Worm (Caenorhabditis elegans) whole organism, L2 larva: ENCODE data around the gene Y62H9A.15.

Experiments used
- F13H6.1 ChIP-seq: sonication (generic microtip); optimal IDR thresholded peaks from 2 replicates; lab custom pipeline; 2016; ENCODE audit warnings: missing genetic modification characterization, missing compliant biosample characterization
- lin-39 ChIP-seq: fragments of 150-350 bp; optimal IDR thresholded peaks from 2 replicates; lab custom pipeline; 2014; ENCODE audit warnings: missing biosample characterization, missing genetic modification reagents, missing genetic modification characterization
- sem-4 ChIP-seq: fragments of 150-350 bp; optimal IDR thresholded peaks from 2 replicates; lab custom pipeline; 2014; ENCODE audit warnings: missing biosample characterization, missing genetic modification reagents, missing genetic modification characterization
- sma-3 ChIP-seq: sonication (generic microtip); optimal IDR thresholded peaks from 2 replicates; lab custom pipeline; 2016; ENCODE audit warnings: missing genetic modification reagents, missing genetic modification characterization, missing compliant biosample characterization
- zag-1 ChIP-seq: fragments of 150-350 bp; optimal IDR thresholded peaks from 2 replicates; lab custom pipeline; 2014; ENCODE audit warnings: missing biosample characterization, missing genetic modification characterization

DNA sequence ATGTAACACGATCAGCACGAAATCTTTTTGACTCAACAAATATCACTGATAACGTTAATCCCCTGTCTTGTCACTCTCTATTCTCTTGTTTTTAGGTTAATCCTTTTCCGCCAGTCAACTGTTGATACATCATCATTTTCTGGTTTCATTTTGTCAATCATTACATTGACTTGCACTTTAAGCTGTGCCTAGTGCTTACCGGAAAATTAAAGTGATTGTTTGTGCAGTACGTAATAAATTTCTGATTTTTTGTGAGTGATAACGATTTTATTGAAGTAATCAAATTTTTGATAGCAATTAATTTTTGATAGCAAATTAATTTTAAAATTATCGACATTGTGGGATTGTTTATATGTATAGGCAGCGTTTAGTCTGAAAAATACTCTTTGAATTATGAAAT is 777 bp downstream of the Y62H9A.15 start:
- TF ChIP-seq zag-1 (tag; lab: Kevin White, UChicago) (no peak), lin-39 (tag; lab: Kevin White, UChicago) (no peak), F13H6.1 (tag; lab: Kevin White, UChicago) (no peak), sma-3 (GFP tag; lab: Kevin White, UChicago) (no peak), sem-4 (tag; lab: Kevin White, UChicago) (no peak)
